Fruit fly (Drosophila melanogaster) Kc167 (cell line): ENCODE results near the gene siz.

ENCODE experiments used
- h ChIP-seq: fragments of >200 bp; optimal IDR thresholded peaks from 3 replicates; lab custom pipeline; 2018; ENCODE audit warnings: missing external identifiers
- psq ChIP-seq: fragments of >200 bp; optimal IDR thresholded peaks from 2 replicates; lab custom pipeline; 2017; ENCODE audit warnings: missing external identifiers

- TF ChIP-seq h (lab: Kevin White, UChicago) (no peak), psq (lab: Kevin White, UChicago) (no peak)
Measured at dm6 chr3L:21044721-21045120, 10.4 kb downstream of the siz start.
